Worm (Caenorhabditis elegans) whole organism, late embryonic: ENCODE measurements around the gene F25E5.1.

Source experiments
- C08G9.2 ChIP-seq: sonication (generic microtip); optimal IDR thresholded peaks from 2 replicates; lab custom pipeline; 2016; ENCODE audit warnings: mild to moderate bottlenecking, missing genetic modification characterization, moderate library complexity, missing compliant biosample characterization
- C38D4.7 ChIP-seq: fragments of 200-800 bp; sonication (Bioruptor generic); optimal IDR thresholded peaks from 2 replicates; lab custom pipeline; 2018; ENCODE audit warnings: mild to moderate bottlenecking, missing genetic modification characterization, moderate library complexity, missing compliant biosample characterization
- K09A11.1 ChIP-seq: sonication (generic microtip); optimal IDR thresholded peaks from 2 replicates; lab custom pipeline; 2017; ENCODE audit warnings: antibody characterized with exemption, mild to moderate bottlenecking, missing genetic modification characterization, missing compliant biosample characterization; ENCODE audit not compliant: insufficient read depth
- T23F11.4 ChIP-seq: fragments of 200-800 bp; sonication (Bioruptor generic); optimal IDR thresholded peaks from 2 replicates; lab custom pipeline; 2018; ENCODE audit warnings: mild to moderate bottlenecking, missing genetic modification characterization, missing compliant biosample characterization
- Y22D7AL.16 ChIP-seq: sonication (generic microtip); optimal IDR thresholded peaks from 2 replicates; lab custom pipeline; 2016; ENCODE audit warnings: missing genetic modification characterization, missing compliant biosample characterization
- ahr-1 ChIP-seq: sonication (generic microtip); optimal IDR thresholded peaks from 2 replicates; lab custom pipeline; 2016; ENCODE audit warnings: missing genetic modification characterization, missing compliant biosample characterization
- ama-1 ChIP-seq: fragments of 150-350 bp; optimal IDR thresholded peaks from 2 replicates; lab custom pipeline; 2014
- ceh-14 ChIP-seq: sonication (generic microtip); optimal IDR thresholded peaks from 2 replicates; lab custom pipeline; 2016; ENCODE audit warnings: missing genotype, missing genetic modification characterization, missing compliant biosample characterization
- ceh-18 ChIP-seq: sonication (generic microtip); optimal IDR thresholded peaks from 2 replicates; lab custom pipeline; 2016; ENCODE audit warnings: missing genetic modification characterization, missing compliant biosample characterization
- ceh-19 ChIP-seq: fragments of 200-800 bp; sonication (Bioruptor generic); optimal IDR thresholded peaks from 2 replicates; lab custom pipeline; 2018; ENCODE audit warnings: mild to moderate bottlenecking, missing genetic modification characterization, missing compliant biosample characterization
- ceh-22 ChIP-seq: sonication (generic microtip); optimal IDR thresholded peaks from 2 replicates; lab custom pipeline; 2017; ENCODE audit warnings: missing biosample characterization, missing genetic modification characterization
- ceh-24 ChIP-seq: sonication (generic microtip); optimal IDR thresholded peaks from 2 replicates; lab custom pipeline; 2016; ENCODE audit warnings: mild to moderate bottlenecking, missing genetic modification characterization, missing compliant biosample characterization
- ceh-30 ChIP-seq: fragments of 150-350 bp; optimal IDR thresholded peaks from 2 replicates; lab custom pipeline; 2014; ENCODE audit warnings: missing biosample characterization, missing genetic modification characterization
- ceh-34 ChIP-seq: sonication (generic microtip); optimal IDR thresholded peaks from 2 replicates; lab custom pipeline; 2016; ENCODE audit warnings: mild to moderate bottlenecking, missing genetic modification characterization, missing compliant biosample characterization
- ceh-45 ChIP-seq: fragments of 200-800 bp; sonication (Bioruptor generic); IDR thresholded peaks from 2 replicates; pipeline ENCODE4 v1.3.6; 2022; ENCODE audit warnings: missing genetic modification reagents, missing genetic modification characterization, missing compliant biosample characterization
- ceh-9 ChIP-seq: sonication (generic microtip); optimal IDR thresholded peaks from 2 replicates; lab custom pipeline; 2016; ENCODE audit warnings: mild to moderate bottlenecking, missing genetic modification characterization, inconsistent platforms, missing compliant biosample characterization
- che-1 ChIP-seq: sonication (generic microtip); optimal IDR thresholded peaks from 2 replicates; lab custom pipeline; 2016; ENCODE audit warnings: mild to moderate bottlenecking, missing genetic modification characterization, missing compliant biosample characterization
- dmd-4 ChIP-seq: sonication (generic microtip); optimal IDR thresholded peaks from 2 replicates; lab custom pipeline; 2016; ENCODE audit warnings: borderline replicate concordance, missing genetic modification characterization, missing compliant biosample characterization
- elt-2 ChIP-seq: sonication (generic microtip); optimal IDR thresholded peaks from 2 replicates; lab custom pipeline; 2016; ENCODE audit warnings: missing genetic modification reagents, missing genetic modification characterization, missing compliant biosample characterization
- elt-4 ChIP-seq: sonication (generic microtip); optimal IDR thresholded peaks from 2 replicates; lab custom pipeline; 2016; ENCODE audit warnings: missing genetic modification characterization, missing compliant biosample characterization
- ets-4 ChIP-seq: sonication (generic microtip); optimal IDR thresholded peaks from 2 replicates; lab custom pipeline; 2016; ENCODE audit warnings: missing genetic modification characterization, missing compliant biosample characterization
- eyg-1 ChIP-seq: sonication (generic microtip); optimal IDR thresholded peaks from 2 replicates; lab custom pipeline; 2016; ENCODE audit warnings: missing genotype, missing genetic modification characterization, missing compliant biosample characterization
- fax-1 ChIP-seq: sonication (generic microtip); optimal IDR thresholded peaks from 2 replicates; lab custom pipeline; 2016; ENCODE audit warnings: missing genotype, missing genetic modification characterization, missing compliant biosample characterization
- fkh-10 ChIP-seq: fragments of 150-350 bp; optimal IDR thresholded peaks from 2 replicates; lab custom pipeline; 2014; ENCODE audit warnings: missing biosample characterization, missing genetic modification reagents, missing genetic modification characterization
- gmeb-2 ChIP-seq: sonication (generic microtip); optimal IDR thresholded peaks from 2 replicates; lab custom pipeline; 2016; ENCODE audit warnings: missing genetic modification characterization, inconsistent platforms, missing compliant biosample characterization
- hlh-13 ChIP-seq: fragments of 200-800 bp; sonication (Bioruptor generic); optimal IDR thresholded peaks from 2 replicates; lab custom pipeline; 2018; ENCODE audit warnings: mild to moderate bottlenecking, missing genetic modification characterization, missing compliant biosample characterization
- hlh-30 ChIP-seq: sonication (generic microtip); optimal IDR thresholded peaks from 2 replicates; lab custom pipeline; 2017; ENCODE audit warnings: antibody characterized with exemption, missing genetic modification characterization, missing compliant biosample characterization; ENCODE audit not compliant: insufficient read depth
- hlh-6 ChIP-seq: sonication (generic microtip); optimal IDR thresholded peaks from 2 replicates; lab custom pipeline; 2016; ENCODE audit warnings: missing genotype, missing genetic modification characterization, missing compliant biosample characterization
- hlh-8 ChIP-seq: sonication (generic microtip); optimal IDR thresholded peaks from 2 replicates; lab custom pipeline; 2016; ENCODE audit warnings: missing genotype, missing genetic modification characterization, missing compliant biosample characterization
- lim-6 ChIP-seq: sonication (generic microtip); optimal IDR thresholded peaks from 2 replicates; lab custom pipeline; 2016; ENCODE audit warnings: missing genetic modification characterization, missing compliant biosample characterization
- lin-11 ChIP-seq: fragments of 200-800 bp; sonication (Bioruptor generic); optimal IDR thresholded peaks from 2 replicates; lab custom pipeline; 2018; ENCODE audit warnings: mild to moderate bottlenecking, missing genetic modification characterization, missing compliant biosample characterization
- madf-2 ChIP-seq: sonication (generic microtip); optimal IDR thresholded peaks from 2 replicates; lab custom pipeline; 2017; ENCODE audit warnings: missing genetic modification characterization, missing compliant biosample characterization
- mec-3 ChIP-seq: sonication (generic microtip); optimal IDR thresholded peaks from 2 replicates; lab custom pipeline; 2016; ENCODE audit warnings: borderline replicate concordance, missing genetic modification characterization, missing compliant biosample characterization
- nfya-1 ChIP-seq: sonication (generic microtip); optimal IDR thresholded peaks from 2 replicates; lab custom pipeline; 2017; ENCODE audit warnings: missing genetic modification characterization, mild to moderate bottlenecking, missing compliant biosample characterization, antibody characterized with exemption, moderate library complexity
- nhr-11 ChIP-seq: fragments of 150-350 bp; optimal IDR thresholded peaks from 2 replicates; lab custom pipeline; 2014; ENCODE audit warnings: missing biosample characterization, missing genetic modification characterization
- nhr-232 ChIP-seq: sonication (generic microtip); optimal IDR thresholded peaks from 2 replicates; lab custom pipeline; 2016; ENCODE audit warnings: missing genetic modification characterization, missing compliant biosample characterization
- pag-3 ChIP-seq: sonication (generic microtip); optimal IDR thresholded peaks from 2 replicates; lab custom pipeline; 2016; ENCODE audit warnings: missing compliant biosample characterization, missing genetic modification characterization, borderline replicate concordance
- pat-9 ChIP-seq: fragments of 200-800 bp; sonication (Bioruptor generic); optimal IDR thresholded peaks from 2 replicates; lab custom pipeline; 2018; ENCODE audit warnings: mild to moderate bottlenecking, missing genetic modification characterization, moderate library complexity, missing compliant biosample characterization
- pax-1 ChIP-seq: fragments of 150-350 bp; optimal IDR thresholded peaks from 2 replicates; lab custom pipeline; 2014; ENCODE audit warnings: missing biosample characterization, missing genetic modification characterization
- pha-4 ChIP-seq: fragments of 150-350 bp; optimal IDR thresholded peaks from 2 replicates; lab custom pipeline; 2018; ENCODE audit warnings: missing biosample characterization, missing genetic modification reagents, missing genetic modification characterization
- pqm-1 ChIP-seq: sonication (generic microtip); optimal IDR thresholded peaks from 2 replicates; lab custom pipeline; 2016; ENCODE audit warnings: missing genetic modification characterization, missing compliant biosample characterization
- ref-2 ChIP-seq: sonication (generic microtip); optimal IDR thresholded peaks from 2 replicates; lab custom pipeline; 2016; ENCODE audit warnings: missing genetic modification characterization, missing compliant biosample characterization
- rnt-1 ChIP-seq: sonication (generic microtip); optimal IDR thresholded peaks from 2 replicates; lab custom pipeline; 2016; ENCODE audit warnings: missing genetic modification characterization, missing compliant biosample characterization
- sdc-2 ChIP-seq: sonication (generic microtip); optimal IDR thresholded peaks from 2 replicates; lab custom pipeline; 2016; ENCODE audit warnings: missing genotype, missing genetic modification characterization, missing compliant biosample characterization
- sox-4 ChIP-seq: sonication (generic microtip); optimal IDR thresholded peaks from 2 replicates; lab custom pipeline; 2017; ENCODE audit warnings: mild to moderate bottlenecking, missing genetic modification characterization, inconsistent platforms, missing compliant biosample characterization
- syd-9 ChIP-seq: sonication (generic microtip); optimal IDR thresholded peaks from 2 replicates; lab custom pipeline; 2016; ENCODE audit warnings: mild to moderate bottlenecking, missing genetic modification characterization, moderate library complexity, missing compliant biosample characterization
- tbx-2 ChIP-seq: sonication (generic microtip); optimal IDR thresholded peaks from 2 replicates; lab custom pipeline; 2016; ENCODE audit warnings: missing genetic modification characterization, missing compliant biosample characterization
- tbx-7 ChIP-seq: sonication (generic microtip); optimal IDR thresholded peaks from 2 replicates; lab custom pipeline; 2016; ENCODE audit warnings: missing genotype, missing genetic modification characterization, missing compliant biosample characterization
- ttx-3 ChIP-seq: sonication (generic microtip); optimal IDR thresholded peaks from 2 replicates; lab custom pipeline; 2016; ENCODE audit warnings: missing genetic modification reagents, missing genetic modification characterization, missing compliant biosample characterization
- unc-3 ChIP-seq, 2 experiments: fragments of 200-800 bp in 1 of 2; sonication (Bioruptor generic) in 1 of 2; sonication (generic microtip) in 1 of 2; conservative IDR thresholded peaks in 1 of 2; optimal IDR thresholded peaks in 1 of 2; 2 replicates each; pipeline versions ENCODE4 v1.3.6 to Lab custom; 2016 to 2022; ENCODE audit warnings: missing compliant biosample characterization in 2 of 2, missing genetic modification characterization in 2 of 2, missing genetic modification reagents in 1 of 2
- unc-55 ChIP-seq: sonication (generic microtip); optimal IDR thresholded peaks from 2 replicates; lab custom pipeline; 2017; ENCODE audit warnings: missing biosample characterization, missing genetic modification reagents, missing genetic modification characterization
- unc-86 ChIP-seq: sonication (generic microtip); optimal IDR thresholded peaks from 2 replicates; lab custom pipeline; 2016; ENCODE audit warnings: missing genetic modification characterization, missing compliant biosample characterization
- ztf-16 ChIP-seq: sonication (generic microtip); optimal IDR thresholded peaks from 2 replicates; lab custom pipeline; 2017; ENCODE audit warnings: missing genetic modification characterization, missing compliant biosample characterization

Gene F25E5.1

ce11 chrV:7465509-7465908 is at the start of gene F25E5.1:
Gene F25E5.1 (plus strand): TSS chrV:7465884.
- TF ChIP-seq nfya-1 (tag; lab: Kevin White, UChicago) (peak; percentile 70), ceh-34 (tag; lab: Kevin White, UChicago) (peak; percentile 67), C08G9.2 (tag; lab: Kevin White, UChicago) (peak; percentile 81), ceh-14 (tag; lab: Kevin White, UChicago) (peak; percentile 70), ahr-1 (tag; lab: Kevin White, UChicago) (no peak), ztf-16 (tag; lab: Kevin White, UChicago) (no peak), syd-9 (tag; lab: Kevin White, UChicago) (no peak), fkh-10 (no peak), hlh-8 (tag; lab: Kevin White, UChicago) (peak; percentile 59), ceh-9 (tag; lab: Kevin White, UChicago) (no peak), pqm-1 (no peak), eyg-1 (peak; percentile 53), ama-1 (no peak), elt-4 (tag; lab: Kevin White, UChicago) (no peak), K09A11.1 (tag; lab: Kevin White, UChicago) (no peak), pat-9 (no peak), tbx-2 (tag; lab: Kevin White, UChicago) (peak; percentile 80), nhr-11 (tag; lab: Kevin White, UChicago) (no peak), unc-55 (peak; percentile 2), fax-1 (tag; lab: Kevin White, UChicago) (peak; percentile 15), hlh-6 (peak; percentile 5), sox-4 (tag; lab: Kevin White, UChicago) (no peak), Y22D7AL.16 (tag; lab: Kevin White, UChicago) (no peak), rnt-1 (tag; lab: Kevin White, UChicago) (peak; percentile 80), che-1 (tag; lab: Kevin White, UChicago) (no peak), gmeb-2 (tag; lab: Kevin White, UChicago) (peak; percentile 25), pha-4 (tag; lab: Kevin White, UChicago) (no peak), ets-4 (tag; lab: Kevin White, UChicago) (peak; percentile 78), pax-1 (tag; lab: Kevin White, UChicago) (no peak), hlh-13 (GFP tag; lab: Kevin White, UChicago) (no peak), ttx-3 (no peak), ceh-22 (tag; lab: Kevin White, UChicago) (no peak), ref-2 (tag; lab: Kevin White, UChicago) (peak; percentile 36), C38D4.7 (GFP tag; lab: Kevin White, UChicago) (no peak), tbx-7 (tag; lab: Kevin White, UChicago) (peak; percentile 53), hlh-30 (peak; percentile 50), unc-86 (peak; percentile 15), ceh-30 (no peak), dmd-4 (peak; percentile 27), lim-6 (tag; lab: Kevin White, UChicago) (peak; percentile 46), nhr-232 (tag; lab: Kevin White, UChicago) (no peak), ceh-18 (tag; lab: Kevin White, UChicago) (peak; percentile 30), T23F11.4 (GFP tag; lab: Kevin White, UChicago) (no peak), ceh-19 (GFP tag; lab: Kevin White, UChicago) (no peak), ceh-24 (tag; lab: Kevin White, UChicago) (no peak), lin-11 (tag; lab: Kevin White, UChicago) (no peak), unc-3 (GFP tag; conservative IDR thresholded peaks at IDR 0.05; lab: Robert Waterston, UW) (no peak), unc-3 (tag; optimal IDR thresholded peaks at IDR 0.05; lab: Kevin White, UChicago) (no peak), pag-3 (peak; percentile 18), madf-2 (no peak), elt-2 (tag; lab: Kevin White, UChicago) (peak; percentile 30), ceh-45 (GFP tag; lab: Robert Waterston, UW) (no peak), mec-3 (no peak), sdc-2 (tag; lab: Kevin White, UChicago) (peak; percentile 47)
